Fruit fly (Drosophila melanogaster) whole organism, wandering third instar larva: Measurements from ENCODE around the gene jvl.

ENCODE experiments used
- Hnf4 ChIP-seq: fragments of 200-800 bp; sonication (Bioruptor generic); optimal IDR thresholded peaks from 2 replicates; lab custom pipeline; 2016; ENCODE audit warnings: missing biosample characterization, mild to moderate bottlenecking, missing genetic modification characterization
- Myc ChIP-seq: fragments of >200 bp; optimal IDR thresholded peaks from 2 replicates; lab custom pipeline; 2017
- br ChIP-seq: fragments of 200-800 bp; sonication (Bioruptor generic); optimal IDR thresholded peaks from 2 replicates; lab custom pipeline; 2016; ENCODE audit warnings: missing biosample characterization, missing genetic modification characterization
- lola ChIP-seq: fragments of >200 bp; optimal IDR thresholded peaks from 2 replicates; lab custom pipeline; 2017; ENCODE audit warnings: missing biosample characterization, missing genetic modification characterization
- psq ChIP-seq: fragments of 200-800 bp; sonication (Bioruptor generic); optimal IDR thresholded peaks from 3 replicates; lab custom pipeline; 2017; ENCODE audit warnings: missing biosample characterization, mild to moderate bottlenecking, missing genetic modification characterization, moderate library complexity

DNA sequence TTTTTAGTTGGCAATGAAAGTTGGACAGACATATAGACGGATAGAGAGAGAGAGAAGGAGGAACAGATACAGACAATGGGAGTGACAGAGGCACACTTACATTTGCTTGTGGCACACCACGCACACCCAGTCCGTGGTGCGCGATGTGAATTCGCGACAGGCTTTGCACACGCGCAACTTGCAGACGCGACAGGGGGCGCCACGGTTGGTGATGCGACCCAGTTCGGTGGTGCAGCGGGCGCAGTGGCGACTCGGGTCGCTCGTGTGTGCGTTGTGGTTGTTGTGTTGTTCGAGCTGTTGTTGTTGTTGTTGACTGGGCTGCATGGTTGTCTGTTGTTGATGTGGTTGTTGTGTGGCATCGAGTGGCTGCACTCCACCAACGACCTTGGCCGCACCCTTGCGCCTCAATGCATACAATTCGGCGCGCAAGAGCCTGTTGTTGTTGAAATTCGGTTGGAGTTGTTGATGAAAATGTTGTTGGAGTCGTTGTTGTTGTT lies 88.9 kb downstream of the jvl start:
- no peak for TF ChIP-seq lola
- no peak for TF ChIP-seq Myc (lab: Kevin White, UChicago)
- TF ChIP-seq br (GFP tag; lab: Kevin White, UChicago) = no peak
- TF ChIP-seq psq = no peak
- TF ChIP-seq Hnf4 = no peak
